Fruit fly (Drosophila melanogaster) whole organism, embryonic: ENCODE data around the gene CG3198.
A peak's percentile ranks its signal among the peaks of the same experiment; 100 is the strongest.

Experiments used
- Awh ChIP-seq: fragments of 200-800 bp; sonication (Bioruptor generic); IDR thresholded peaks from 2 replicates; pipeline ENCODE4, ENCODE4 v1.3.6; 2022; ENCODE audit warnings: missing biosample characterization, missing genetic modification characterization
- B-H1 ChIP-seq: fragments of 200-800 bp; sonication (Bioruptor generic); IDR thresholded peaks from 3 replicates; pipeline ENCODE4 v1.3.6; 2022; ENCODE audit warnings: missing biosample characterization, missing genetic modification characterization
- CG10366 ChIP-seq: fragments of 200-800 bp; sonication (Bioruptor generic); IDR thresholded peaks from 2 replicates; pipeline ENCODE4 v1.3.6; 2022; ENCODE audit warnings: missing biosample characterization, missing genetic modification characterization
- CG11247 ChIP-seq: fragments of 200-800 bp; sonication (Bioruptor generic); IDR thresholded peaks from 2 replicates; pipeline ENCODE4 v1.3.6; 2022; ENCODE audit warnings: missing biosample characterization, missing genetic modification characterization
- CG11560 ChIP-seq: fragments of 200-800 bp; sonication (Bioruptor generic); IDR thresholded peaks from 3 replicates; pipeline ENCODE4 v1.3.6; 2022; ENCODE audit warnings: missing biosample characterization, missing genetic modification characterization
- CG12155 ChIP-seq: fragments of 200-800 bp; sonication (Bioruptor generic); optimal IDR thresholded peaks from 3 replicates; lab custom pipeline; 2016; ENCODE audit warnings: missing biosample characterization, missing genetic modification characterization
- CG12236 ChIP-seq: fragments of 200-800 bp; sonication (Bioruptor generic); optimal IDR thresholded peaks from 2 replicates; lab custom pipeline; 2016; ENCODE audit warnings: missing biosample characterization, missing genetic modification characterization
- CG13123 ChIP-seq: fragments of 200-800 bp; sonication (Bioruptor generic); optimal IDR thresholded peaks from 2 replicates; lab custom pipeline; 2016; ENCODE audit warnings: missing biosample characterization, missing genetic modification characterization
- CG13287 ChIP-seq: fragments of 200-800 bp; sonication (Bioruptor generic); IDR thresholded peaks from 2 replicates; pipeline ENCODE4 v1.3.6; 2022; ENCODE audit warnings: missing biosample characterization, missing genetic modification characterization; ENCODE audit not compliant: partially characterized antibody
- CG13894 ChIP-seq: fragments of 200-800 bp; sonication (Bioruptor generic); optimal IDR thresholded peaks from 3 replicates; lab custom pipeline; 2018; ENCODE audit warnings: missing biosample characterization, mild to moderate bottlenecking, missing genetic modification characterization, moderate library complexity
- CG15514 ChIP-seq: fragments of 200-800 bp; sonication (Bioruptor generic); optimal IDR thresholded peaks from 3 replicates; lab custom pipeline; 2017; ENCODE audit warnings: missing biosample characterization, missing genetic modification characterization, mild to moderate bottlenecking, moderate library complexity, missing genetic modification reagents
- CG17359 ChIP-seq: fragments of 200-800 bp; sonication (Bioruptor generic); optimal IDR thresholded peaks from 3 replicates; lab custom pipeline; 2018; ENCODE audit warnings: missing biosample characterization, mild to moderate bottlenecking, missing genetic modification characterization, moderate library complexity
- CG30403 ChIP-seq: fragments of 200-800 bp; sonication (Bioruptor generic); optimal IDR thresholded peaks from 3 replicates; lab custom pipeline; 2016; ENCODE audit warnings: missing biosample characterization, missing genetic modification characterization
- CG3065 ChIP-seq: fragments of 200-800 bp; sonication (Bioruptor generic); optimal IDR thresholded peaks from 2 replicates; lab custom pipeline; 2016; ENCODE audit warnings: missing biosample characterization, missing genetic modification characterization
- CG32532 ChIP-seq: fragments of 200-800 bp; sonication (Bioruptor generic); IDR thresholded peaks from 2 replicates; pipeline ENCODE4 v1.3.6; 2022; ENCODE audit warnings: missing biosample characterization, missing genetic modification characterization
- CG32767 ChIP-seq: fragments of 200-800 bp; sonication (Bioruptor generic); IDR thresholded peaks from 2 replicates; pipeline ENCODE4 v1.3.6; 2022; ENCODE audit warnings: missing biosample characterization, missing genetic modification characterization
- CG34422 ChIP-seq: fragments of 200-800 bp; sonication (Bioruptor generic); IDR thresholded peaks from 3 replicates; pipeline ENCODE4 v1.3.6; 2022; ENCODE audit warnings: missing biosample characterization, missing genetic modification characterization
- CG3726 ChIP-seq: fragments of 200-800 bp; sonication (Bioruptor generic); IDR thresholded peaks from 3 replicates; pipeline ENCODE4, ENCODE4 v1.3.6; 2022; ENCODE audit warnings: missing biosample characterization, missing genetic modification characterization
- CG3838 ChIP-seq: fragments of 200-800 bp; sonication (Bioruptor generic); optimal IDR thresholded peaks from 3 replicates; lab custom pipeline; 2016; ENCODE audit warnings: missing biosample characterization, missing genetic modification characterization
- CG4360 ChIP-seq: fragments of 200-800 bp; sonication (Bioruptor generic); IDR thresholded peaks from 2 replicates; pipeline ENCODE4 v1.3.6; 2022; ENCODE audit warnings: missing biosample characterization, missing genetic modification characterization
- CG4820 ChIP-seq: fragments of 200-800 bp; sonication (Bioruptor generic); optimal IDR thresholded peaks from 3 replicates; lab custom pipeline; 2016; ENCODE audit warnings: missing biosample characterization, missing genetic modification characterization
- CG6683 ChIP-seq: fragments of 200-800 bp; sonication (Bioruptor generic); optimal IDR thresholded peaks from 2 replicates; lab custom pipeline; 2017; ENCODE audit warnings: missing biosample characterization, mild to moderate bottlenecking, missing genetic modification characterization, missing genetic modification reagents
- CG6765 ChIP-seq: fragments of 200-800 bp; sonication (Bioruptor generic); optimal IDR thresholded peaks from 3 replicates; lab custom pipeline; 2017; ENCODE audit warnings: missing biosample characterization, mild to moderate bottlenecking, missing genetic modification characterization
- CG7357 ChIP-seq: fragments of 200-800 bp; sonication (Bioruptor generic); IDR thresholded peaks from 3 replicates; pipeline ENCODE4 v1.3.6; 2022; ENCODE audit warnings: missing biosample characterization, missing genetic modification characterization
- CG7556 ChIP-seq: fragments of 200-800 bp; sonication (Bioruptor generic); optimal IDR thresholded peaks from 2 replicates; lab custom pipeline; 2017; ENCODE audit warnings: missing biosample characterization, mild to moderate bottlenecking, missing genetic modification characterization
- CTCF ChIP-seq: fragments of 200-800 bp; sonication (Bioruptor generic); optimal IDR thresholded peaks from 2 replicates; lab custom pipeline; 2017; ENCODE audit warnings: missing biosample characterization, mild to moderate bottlenecking, missing genetic modification characterization, moderate library complexity
- Chrac-16 ChIP-seq: fragments of 200-800 bp; sonication (Bioruptor generic); optimal IDR thresholded peaks from 3 replicates; lab custom pipeline; 2016; ENCODE audit warnings: missing biosample characterization, missing genetic modification characterization
- D19A ChIP-seq: fragments of 200-800 bp; optimal IDR thresholded peaks from 3 replicates; lab custom pipeline; 2019; ENCODE audit warnings: missing biosample characterization, mild to moderate bottlenecking, missing genetic modification characterization, moderate library complexity
- Dbx ChIP-seq: fragments of 200-800 bp; sonication (Bioruptor generic); IDR thresholded peaks from 3 replicates; pipeline ENCODE4 v1.3.6; 2022; ENCODE audit warnings: missing biosample characterization, missing genetic modification characterization
- Dref ChIP-seq: fragments of 200-800 bp; sonication (Bioruptor generic); IDR thresholded peaks from 2 replicates; pipeline ENCODE4 v1.3.6; 2022; ENCODE audit warnings: missing biosample characterization, missing genetic modification characterization
- HLH54F ChIP-seq: fragments of 200-800 bp; sonication (Bioruptor generic); optimal IDR thresholded peaks from 3 replicates; lab custom pipeline; 2016; ENCODE audit warnings: missing biosample characterization, missing genetic modification characterization
- Hr3 ChIP-seq: fragments of 200-800 bp; sonication (Bioruptor generic); optimal IDR thresholded peaks from 3 replicates; lab custom pipeline; 2016; ENCODE audit warnings: missing biosample characterization, missing genetic modification characterization
- NC2α ChIP-seq: fragments of 200-800 bp; sonication (Bioruptor generic); optimal IDR thresholded peaks from 2 replicates; lab custom pipeline; 2016; ENCODE audit warnings: missing biosample characterization, missing genetic modification characterization
- Rfx ChIP-seq: fragments of 200-800 bp; sonication (Bioruptor generic); IDR thresholded peaks from 2 replicates; pipeline ENCODE4 v1.3.6; 2022; ENCODE audit warnings: missing biosample characterization, missing genetic modification characterization
- Sin3A ChIP-seq: fragments of >200 bp; optimal IDR thresholded peaks from 2 replicates; lab custom pipeline; 2018
- ara ChIP-seq: fragments of 200-800 bp; sonication (Bioruptor generic); IDR thresholded peaks from 2 replicates; pipeline ENCODE4 v1.3.6; 2022; ENCODE audit warnings: missing biosample characterization, missing genetic modification characterization
- br ChIP-seq: fragments of >200 bp; optimal IDR thresholded peaks from 2 replicates; lab custom pipeline; 2017
- dan ChIP-seq: fragments of 200-800 bp; sonication (Bioruptor generic); IDR thresholded peaks from 2 replicates; pipeline ENCODE4 v1.3.6; 2022; ENCODE audit warnings: missing biosample characterization, missing genetic modification characterization
- exex ChIP-seq: fragments of 200-800 bp; sonication (Bioruptor generic); optimal IDR thresholded peaks from 4 replicates; lab custom pipeline; 2018; ENCODE audit warnings: missing biosample characterization, mild to moderate bottlenecking, missing genetic modification characterization, moderate library complexity
- grn ChIP-seq: fragments of 200-800 bp; sonication (Bioruptor generic); optimal IDR thresholded peaks from 3 replicates; lab custom pipeline; 2017; ENCODE audit warnings: missing biosample characterization, missing genetic modification characterization
- ham ChIP-seq: fragments of 200-800 bp; sonication (Bioruptor generic); IDR thresholded peaks from 2 replicates; pipeline ENCODE4 v1.3.6; 2022; ENCODE audit warnings: missing biosample characterization, missing genetic modification characterization
- ken ChIP-seq: fragments of 200-800 bp; sonication (Bioruptor generic); IDR thresholded peaks from 3 replicates; pipeline ENCODE4 v1.3.6; 2022; ENCODE audit warnings: missing biosample characterization, missing genetic modification characterization
- mam ChIP-seq: fragments of 200-800 bp; sonication (Bioruptor generic); optimal IDR thresholded peaks from 3 replicates; lab custom pipeline; 2016; ENCODE audit warnings: missing biosample characterization, missing genetic modification characterization
- nmo ChIP-seq: fragments of 200-800 bp; sonication (Bioruptor generic); optimal IDR thresholded peaks from 2 replicates; lab custom pipeline; 2018; ENCODE audit warnings: missing biosample characterization, mild to moderate bottlenecking, missing genetic modification characterization, moderate library complexity
- ranshi ChIP-seq: fragments of 200-800 bp; sonication (Bioruptor generic); IDR thresholded peaks from 2 replicates; pipeline ENCODE4 v1.3.6; 2022; ENCODE audit warnings: missing biosample characterization, missing genetic modification characterization
- repo ChIP-seq: fragments of 200-800 bp; sonication (Bioruptor generic); optimal IDR thresholded peaks from 2 replicates; lab custom pipeline; 2016; ENCODE audit warnings: missing biosample characterization, missing genetic modification characterization
- row ChIP-seq: fragments of 200-800 bp; sonication (Bioruptor generic); IDR thresholded peaks from 3 replicates; pipeline ENCODE4 v1.3.6; 2022; ENCODE audit warnings: missing biosample characterization, missing genetic modification characterization
- shn ChIP-seq: fragments of 200-800 bp; sonication (Bioruptor generic); optimal IDR thresholded peaks from 3 replicates; lab custom pipeline; 2016; ENCODE audit warnings: missing biosample characterization, missing genetic modification characterization
- sima ChIP-seq: fragments of 200-800 bp; sonication (Bioruptor generic); optimal IDR thresholded peaks from 2 replicates; lab custom pipeline; 2016; ENCODE audit warnings: missing biosample characterization, missing genetic modification characterization
- stwl ChIP-seq: fragments of 200-800 bp; sonication (Bioruptor generic); optimal IDR thresholded peaks from 3 replicates; lab custom pipeline; 2018; ENCODE audit warnings: missing biosample characterization, mild to moderate bottlenecking, missing genetic modification characterization, moderate library complexity
- wdn ChIP-seq: fragments of 200-800 bp; sonication (Bioruptor generic); IDR thresholded peaks from 2 replicates; pipeline ENCODE4 v1.3.6; 2022; ENCODE audit warnings: missing biosample characterization, missing genetic modification characterization
- wor ChIP-seq: fragments of 200-800 bp; sonication (Bioruptor generic); IDR thresholded peaks from 2 replicates; pipeline ENCODE4 v1.3.6; 2022; ENCODE audit warnings: missing biosample characterization, missing genetic modification characterization
- yki ChIP-seq: fragments of >200 bp; optimal IDR thresholded peaks from 3 replicates; lab custom pipeline; 2018
- zen2 ChIP-seq: fragments of 200-800 bp; sonication (Bioruptor generic); IDR thresholded peaks from 3 replicates; pipeline ENCODE4 v1.3.6; 2022; ENCODE audit warnings: missing biosample characterization, missing genetic modification characterization; ENCODE audit not compliant: partially characterized antibody

Gene CG3198

dm6 chrX:6621566-6622006, 52.2 kb downstream of the CG3198 start (continued):
- TF ChIP-seq ken (GFP tag; lab: Robert Waterston, UW), result 0 out of 3 replicates have a peak, but pooled peaks have one; percentile 16
- no peak; the same call in 2 of the 3 replicates for TF ChIP-seq B-H1
- TF ChIP-seq CG4360 (GFP tag; lab: Robert Waterston, UW), result no peak
- no peak for TF ChIP-seq CG13287 (GFP tag; lab: Robert Waterston, UW)
- TF ChIP-seq CG7556 (GFP tag; lab: Kevin White, UChicago), result peak; percentile 27
- TF ChIP-seq Dref (GFP tag; lab: Robert Waterston, UW), result no peak
- no peak for TF ChIP-seq zen2 (GFP tag; lab: Robert Waterston, UW)
- peak; percentile 51; the same call in 1 of the 2 replicates for TF ChIP-seq wdn
- peak; percentile 42 for TF ChIP-seq CG15514
- no peak for TF ChIP-seq CG6683 (GFP tag; lab: Kevin White, UChicago)
- TF ChIP-seq CG13123 (GFP tag; lab: Kevin White, UChicago), result no peak
- peak; percentile 41 for TF ChIP-seq D19A (tag; lab: Kevin White, UChicago)
- peak; percentile 53 for TF ChIP-seq CG10366
- TF ChIP-seq Dbx (GFP tag; lab: Robert Waterston, UW), result peak; percentile 52; the same call in 1 of the 3 replicates
- no peak for TF ChIP-seq exex (tag; lab: Kevin White, UChicago)
- no peak for TF ChIP-seq dan
- 0 out of 2 replicates have a peak, but pooled peaks have one; percentile 17 for TF ChIP-seq CG32767 (GFP tag; lab: Robert Waterston, UW)
- TF ChIP-seq ranshi (GFP tag; lab: Robert Waterston, UW), result peak; percentile 61; the same call in 1 of the 2 replicates
- TF ChIP-seq CG3065 (GFP tag; lab: Kevin White, UChicago), result no peak
- no peak for TF ChIP-seq CG13894 (tag; lab: Kevin White, UChicago)
- TF ChIP-seq CG30403 (GFP tag; lab: Kevin White, UChicago), result peak; percentile 47
- no peak for TF ChIP-seq CG6765
- TF ChIP-seq CG3726, result no peak
- TF ChIP-seq CG11560 (tag; lab: Robert Waterston, UW), result no peak
- no peak for TF ChIP-seq repo
- peak; percentile 49; the same call in 1 of the 3 replicates for TF ChIP-seq CG7357 (GFP tag; lab: Robert Waterston, UW)
- TF ChIP-seq yki, result no peak
- TF ChIP-seq CG12236, result no peak
- peak; percentile 28 for TF ChIP-seq CG12155
- TF ChIP-seq ham (GFP tag; lab: Robert Waterston, UW), result no peak
- no peak for TF ChIP-seq CTCF (GFP tag; lab: Kevin White, UChicago)
- peak; percentile 26 for TF ChIP-seq Hr3 (GFP tag; lab: Kevin White, UChicago)
- peak; percentile 54; the same call in 1 of the 2 replicates for TF ChIP-seq ara
- no peak for TF ChIP-seq Sin3A (lab: Kevin White, UChicago)
- TF ChIP-seq CG17359, result peak; percentile 43
- TF ChIP-seq NC2α (GFP tag; lab: Kevin White, UChicago), result no peak
- TF ChIP-seq grn (GFP tag; lab: Kevin White, UChicago), result no peak
- TF ChIP-seq HLH54F (GFP tag; lab: Kevin White, UChicago), result no peak
- TF ChIP-seq CG34422 (GFP tag; lab: Robert Waterston, UW), result peak; percentile 37; the same call in 1 of the 3 replicates
- TF ChIP-seq wor (GFP tag; lab: Robert Waterston, UW), result no peak
- TF ChIP-seq Rfx (GFP tag; lab: Robert Waterston, UW), result peak; percentile 75
- TF ChIP-seq stwl (tag; lab: Kevin White, UChicago), result no peak
- no peak for TF ChIP-seq sima (GFP tag; lab: Kevin White, UChicago)
- peak; percentile 56 for TF ChIP-seq row (GFP tag; lab: Robert Waterston, UW)
- TF ChIP-seq br (lab: Kevin White, UChicago), result no peak
- TF ChIP-seq CG3838 (GFP tag; lab: Kevin White, UChicago), result no peak
- TF ChIP-seq CG32532 (GFP tag; lab: Robert Waterston, UW), result peak; percentile 73
- TF ChIP-seq Awh (GFP tag; lab: Robert Waterston, UW), result no peak
- TF ChIP-seq Chrac-16 (GFP tag; lab: Kevin White, UChicago), result peak; percentile 11
- TF ChIP-seq CG11247 (GFP tag; lab: Robert Waterston, UW), result 0 out of 2 replicates have a peak, but pooled peaks have one; percentile 19
- TF ChIP-seq mam (GFP tag; lab: Kevin White, UChicago), result peak; percentile 28
- peak; percentile 45 for TF ChIP-seq nmo (GFP tag; lab: Kevin White, UChicago)
- peak; percentile 9 for TF ChIP-seq CG4820 (GFP tag; lab: Kevin White, UChicago)
- no peak for TF ChIP-seq shn
